Fruit fly (Drosophila melanogaster) whole organism, embryonic: ENCODE measurements around the gene rdhB.

ENCODE experiments used
- Adf1 ChIP-seq: fragments of 200-800 bp; sonication (Bioruptor generic); IDR thresholded peaks from 2 replicates; pipeline ENCODE4 v1.3.6; 2022; ENCODE audit warnings: missing biosample characterization, missing genetic modification characterization
- Antp ChIP-seq: fragments of 200-800 bp; sonication (Bioruptor generic); optimal IDR thresholded peaks from 3 replicates; lab custom pipeline; 2016; ENCODE audit warnings: missing biosample characterization, missing genetic modification characterization
- Atf6 ChIP-seq: fragments of 200-800 bp; sonication (Bioruptor generic); IDR thresholded peaks from 2 replicates; pipeline ENCODE4 v1.3.6; 2022; ENCODE audit warnings: missing biosample characterization, missing genetic modification characterization
- B-H1 ChIP-seq: fragments of 200-800 bp; sonication (Bioruptor generic); IDR thresholded peaks from 3 replicates; pipeline ENCODE4 v1.3.6; 2022; ENCODE audit warnings: missing biosample characterization, missing genetic modification characterization
- BEAF-32 ChIP-seq: fragments of 200-800 bp; sonication (Bioruptor generic); optimal IDR thresholded peaks from 3 replicates; lab custom pipeline; 2017; ENCODE audit warnings: missing biosample characterization, missing genetic modification characterization, mild to moderate bottlenecking, moderate library complexity, missing genetic modification reagents
- Blimp-1 ChIP-seq: fragments of 200-800 bp; sonication (Bioruptor generic); optimal IDR thresholded peaks from 3 replicates; lab custom pipeline; 2018; ENCODE audit warnings: missing biosample characterization, missing genetic modification characterization, mild to moderate bottlenecking, moderate library complexity, missing genetic modification reagents
- CG10274 ChIP-seq: fragments of 200-800 bp; sonication (Bioruptor generic); optimal IDR thresholded peaks from 3 replicates; lab custom pipeline; 2017; ENCODE audit warnings: missing biosample characterization, mild to moderate bottlenecking, missing genetic modification characterization
- CG11085 ChIP-seq: fragments of 200-800 bp; sonication (Bioruptor generic); IDR thresholded peaks from 2 replicates; pipeline ENCODE4 v1.3.6; 2022; ENCODE audit warnings: missing biosample characterization, missing genetic modification characterization
- CG12299 ChIP-seq: fragments of 200-800 bp; sonication (Bioruptor generic); optimal IDR thresholded peaks from 2 replicates; lab custom pipeline; 2018; ENCODE audit warnings: missing biosample characterization, mild to moderate bottlenecking, missing genetic modification characterization
- CG12391 ChIP-seq: fragments of 200-800 bp; sonication (Bioruptor generic); optimal IDR thresholded peaks from 3 replicates; lab custom pipeline; 2018; ENCODE audit warnings: missing biosample characterization, mild to moderate bottlenecking, missing genetic modification characterization, moderate library complexity
- CG17359 ChIP-seq: fragments of 200-800 bp; sonication (Bioruptor generic); optimal IDR thresholded peaks from 3 replicates; lab custom pipeline; 2018; ENCODE audit warnings: missing biosample characterization, mild to moderate bottlenecking, missing genetic modification characterization, moderate library complexity
- CG4424 ChIP-seq: fragments of 200-800 bp; sonication (Bioruptor generic); optimal IDR thresholded peaks from 3 replicates; lab custom pipeline; 2016; ENCODE audit warnings: missing biosample characterization, missing genetic modification characterization
- CG6272 ChIP-seq: fragments of 200-800 bp; sonication (Bioruptor generic); IDR thresholded peaks from 2 replicates; pipeline ENCODE4 v1.3.6; 2022; ENCODE audit warnings: missing biosample characterization, missing genetic modification characterization
- Chrac-16 ChIP-seq: fragments of 200-800 bp; sonication (Bioruptor generic); optimal IDR thresholded peaks from 3 replicates; lab custom pipeline; 2016; ENCODE audit warnings: missing biosample characterization, missing genetic modification characterization
- CrebB ChIP-seq: fragments of 200-800 bp; sonication (Bioruptor generic); optimal IDR thresholded peaks from 3 replicates; lab custom pipeline; 2018; ENCODE audit warnings: missing biosample characterization, mild to moderate bottlenecking, missing genetic modification characterization
- Dek ChIP-seq: fragments of 200-800 bp; sonication (Bioruptor generic); optimal IDR thresholded peaks from 3 replicates; lab custom pipeline; 2019; ENCODE audit warnings: missing biosample characterization, mild to moderate bottlenecking, missing genetic modification characterization, moderate library complexity
- Dp ChIP-seq: fragments of 200-800 bp; sonication (Bioruptor generic); optimal IDR thresholded peaks from 2 replicates; lab custom pipeline; 2018; ENCODE audit warnings: missing biosample characterization, mild to moderate bottlenecking, missing genetic modification characterization, moderate library complexity
- Dref ChIP-seq: fragments of 200-800 bp; sonication (Bioruptor generic); IDR thresholded peaks from 2 replicates; pipeline ENCODE4 v1.3.6; 2022; ENCODE audit warnings: missing biosample characterization, missing genetic modification characterization
- Fer1 ChIP-seq: fragments of 200-800 bp; sonication (Bioruptor generic); optimal IDR thresholded peaks from 2 replicates; lab custom pipeline; 2017; ENCODE audit warnings: missing biosample characterization, mild to moderate bottlenecking, missing genetic modification characterization
- Hmr ChIP-seq: fragments of 200-800 bp; sonication (Bioruptor generic); optimal IDR thresholded peaks from 3 replicates; lab custom pipeline; 2017; ENCODE audit warnings: mild to moderate bottlenecking, missing biosample characterization, missing genetic modification reagents, missing genetic modification characterization
- Hr78 ChIP-seq, 2 experiments: fragments of 200-800 bp in 1 of 2; fragments of >200 bp in 1 of 2; sonication (Bioruptor generic) in 1 of 2; optimal IDR thresholded peaks; 2 replicates each; lab custom pipeline; 2017 to 2019; ENCODE audit warnings: missing biosample characterization in 2 of 2, missing genetic modification characterization in 2 of 2, mild to moderate bottlenecking in 1 of 2, moderate library complexity in 1 of 2
- Lim3 ChIP-seq: fragments of 200-800 bp; sonication (Bioruptor generic); IDR thresholded peaks from 2 replicates; pipeline ENCODE4 v1.3.6; 2022; ENCODE audit warnings: missing biosample characterization, missing genetic modification characterization
- MBD-R2 ChIP-seq: fragments of 200-800 bp; sonication (Bioruptor generic); IDR thresholded peaks from 2 replicates; pipeline ENCODE4 v1.3.6; 2022; ENCODE audit warnings: missing biosample characterization, missing genetic modification characterization
- Nf-YA ChIP-seq: fragments of 200-800 bp; sonication (Bioruptor generic); IDR thresholded peaks from 2 replicates; pipeline ENCODE4 v1.3.6; 2022; ENCODE audit warnings: missing biosample characterization, missing genetic modification characterization
- Opbp ChIP-seq: fragments of 200-800 bp; sonication (Bioruptor generic); IDR thresholded peaks from 3 replicates; pipeline ENCODE4 v1.3.6; 2022; ENCODE audit warnings: missing biosample characterization, missing genetic modification characterization; ENCODE audit not compliant: partially characterized antibody
- Optix ChIP-seq: fragments of 200-800 bp; sonication (Bioruptor generic); IDR thresholded peaks from 3 replicates; pipeline ENCODE4 v1.3.6; 2022; ENCODE audit warnings: missing biosample characterization, missing genetic modification characterization
- Sin3A ChIP-seq: fragments of >200 bp; optimal IDR thresholded peaks from 2 replicates; lab custom pipeline; 2018
- Six4 ChIP-seq: fragments of 200-800 bp; sonication (Bioruptor generic); optimal IDR thresholded peaks from 2 replicates; lab custom pipeline; 2016; ENCODE audit warnings: missing biosample characterization, missing genetic modification characterization
- Sox102F ChIP-seq: fragments of 200-800 bp; sonication (Bioruptor generic); optimal IDR thresholded peaks from 2 replicates; lab custom pipeline; 2018; ENCODE audit warnings: missing biosample characterization, mild to moderate bottlenecking, missing genetic modification characterization, moderate library complexity
- Taf1 ChIP-seq: fragments of 200-800 bp; sonication (Bioruptor generic); IDR thresholded peaks from 2 replicates; pipeline ENCODE4 v1.3.6; 2022; ENCODE audit warnings: missing biosample characterization, missing genetic modification characterization
- croc ChIP-seq: fragments of 200-800 bp; sonication (Bioruptor generic); conservative IDR thresholded peaks from 3 replicates; pipeline ENCODE4 v1.3.6; 2022; ENCODE audit warnings: missing biosample characterization, missing genetic modification characterization
- crp ChIP-seq, 2 experiments: fragments of 200-800 bp; sonication (Bioruptor generic); optimal IDR thresholded peaks; 2 replicates in 1 of 2; 3 replicates in 1 of 2; lab custom pipeline; 2017; ENCODE audit warnings: missing biosample characterization in 2 of 2, missing genetic modification characterization in 2 of 2, mild to moderate bottlenecking in 1 of 2, moderate library complexity in 1 of 2
- dimm ChIP-seq: fragments of 200-800 bp; sonication (Bioruptor generic); IDR thresholded peaks from 2 replicates; pipeline ENCODE4 v1.3.6; 2022; ENCODE audit warnings: missing biosample characterization, missing genetic modification characterization
- dmrt11E ChIP-seq: fragments of 200-800 bp; sonication (Bioruptor generic); optimal IDR thresholded peaks from 3 replicates; lab custom pipeline; 2018; ENCODE audit warnings: missing biosample characterization, mild to moderate bottlenecking, missing genetic modification characterization, moderate library complexity
- ems ChIP-seq: fragments of 200-800 bp; sonication (Bioruptor generic); optimal IDR thresholded peaks from 3 replicates; lab custom pipeline; 2016; ENCODE audit warnings: missing biosample characterization, missing genetic modification characterization
- fd102C ChIP-seq: fragments of 200-800 bp; sonication (Bioruptor generic); optimal IDR thresholded peaks from 2 replicates; lab custom pipeline; 2018; ENCODE audit warnings: missing biosample characterization, mild to moderate bottlenecking, missing genetic modification characterization, moderate library complexity
- fd3F ChIP-seq: fragments of 200-800 bp; sonication (Bioruptor generic); optimal IDR thresholded peaks from 2 replicates; lab custom pipeline; 2018; ENCODE audit warnings: missing biosample characterization, mild to moderate bottlenecking, missing genetic modification characterization, moderate library complexity
- gsb ChIP-seq: fragments of 200-800 bp; sonication (Bioruptor generic); IDR thresholded peaks from 2 replicates; pipeline ENCODE4 v1.3.6; 2022; ENCODE audit warnings: missing biosample characterization, missing genetic modification characterization
- hbn ChIP-seq: fragments of 200-800 bp; sonication (Bioruptor generic); IDR thresholded peaks from 2 replicates; pipeline ENCODE4 v1.3.6; 2022; ENCODE audit warnings: missing biosample characterization, missing genetic modification characterization; ENCODE audit not compliant: partially characterized antibody
- hth ChIP-seq: fragments of >200 bp; optimal IDR thresholded peaks from 2 replicates; lab custom pipeline; 2017; ENCODE audit warnings: inconsistent platforms
- ken ChIP-seq: fragments of 200-800 bp; sonication (Bioruptor generic); IDR thresholded peaks from 3 replicates; pipeline ENCODE4 v1.3.6; 2022; ENCODE audit warnings: missing biosample characterization, missing genetic modification characterization
- knrl ChIP-seq: fragments of 200-800 bp; sonication (Bioruptor generic); IDR thresholded peaks from 3 replicates; pipeline ENCODE4 v1.3.6; 2022; ENCODE audit warnings: missing biosample characterization, missing genetic modification characterization; ENCODE audit not compliant: partially characterized antibody
- pho ChIP-seq: fragments of 200-800 bp; sonication (Bioruptor generic); optimal IDR thresholded peaks from 2 replicates; lab custom pipeline; 2016; ENCODE audit warnings: missing biosample characterization, missing genetic modification characterization
- pzg ChIP-seq: fragments of 200-800 bp; sonication (Bioruptor generic); optimal IDR thresholded peaks from 3 replicates; lab custom pipeline; 2018; ENCODE audit warnings: missing biosample characterization, mild to moderate bottlenecking, missing genetic modification characterization, moderate library complexity
- sens ChIP-seq: fragments of 200-800 bp; sonication (Bioruptor generic); peaks from one replicate; lab custom pipeline; 2016; ENCODE audit warnings: missing biosample characterization, missing genetic modification characterization
- sisA ChIP-seq: fragments of 200-800 bp; sonication (Bioruptor generic); IDR thresholded peaks from 2 replicates; pipeline ENCODE4 v1.3.6; 2022; ENCODE audit warnings: missing biosample characterization, missing genetic modification characterization
- slp2 ChIP-seq: fragments of 200-800 bp; sonication (Bioruptor generic); optimal IDR thresholded peaks from 2 replicates; lab custom pipeline; 2016; ENCODE audit warnings: missing biosample characterization, missing genetic modification characterization
- sna ChIP-seq: fragments of 200-800 bp; sonication (Bioruptor generic); IDR thresholded peaks from 2 replicates; pipeline ENCODE4 v1.3.6; 2022; ENCODE audit warnings: missing biosample characterization, missing genetic modification characterization; ENCODE audit not compliant: partially characterized antibody
- tgo ChIP-seq: fragments of 200-800 bp; sonication (Bioruptor generic); IDR thresholded peaks from 3 replicates; pipeline ENCODE4 v1.3.6; 2022; ENCODE audit warnings: missing biosample characterization, missing genetic modification characterization
- tup ChIP-seq: fragments of 200-800 bp; sonication (Bioruptor generic); optimal IDR thresholded peaks from 2 replicates; lab custom pipeline; 2016; ENCODE audit warnings: missing biosample characterization, mild to moderate bottlenecking, missing genetic modification characterization, moderate library complexity
- tx ChIP-seq: fragments of 200-800 bp; sonication (Bioruptor generic); optimal IDR thresholded peaks from 2 replicates; lab custom pipeline; 2016; ENCODE audit warnings: missing biosample characterization, missing genetic modification characterization
- wdn ChIP-seq: fragments of 200-800 bp; sonication (Bioruptor generic); IDR thresholded peaks from 2 replicates; pipeline ENCODE4 v1.3.6; 2022; ENCODE audit warnings: missing biosample characterization, missing genetic modification characterization

The rdhB gene

DNA sequence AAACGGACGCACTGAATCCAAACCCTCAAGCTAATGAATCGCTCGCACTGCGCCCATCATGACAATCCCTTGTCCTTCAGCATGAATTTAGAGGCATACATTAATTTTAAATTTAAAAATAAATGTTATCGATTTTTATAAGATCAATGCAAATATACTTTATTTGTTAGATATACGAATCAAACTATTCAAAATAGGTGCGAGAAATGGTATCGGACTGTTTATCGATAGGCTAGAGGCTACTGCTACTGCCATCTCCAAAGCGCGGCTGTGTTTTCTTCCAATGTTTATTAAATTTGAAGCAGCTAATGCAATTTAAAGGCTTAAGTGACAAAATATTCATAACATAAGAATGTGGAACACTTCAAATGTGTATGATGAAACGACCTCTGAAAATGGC, 29.6 kb downstream of the rdhB start, which contains the start of gene CG43342 (continued):
- TF ChIP-seq Hr78 (GFP tag; optimal IDR thresholded peaks at IDR 0.05; lab: Kevin White, UChicago): no peak
- TF ChIP-seq sens: peak; percentile 69
- no peak for TF ChIP-seq wdn (GFP tag; lab: Robert Waterston, UW)
- peak in 1 of 2 experiments; percentile 72 for TF ChIP-seq crp (GFP tag; optimal IDR thresholded peaks at IDR 0.05; lab: Kevin White, UChicago)
- no peak for TF ChIP-seq ken (GFP tag; lab: Robert Waterston, UW)
- TF ChIP-seq Chrac-16: no peak
- no peak for TF ChIP-seq Optix
- no peak for TF ChIP-seq pho (GFP tag; lab: Kevin White, UChicago)
- TF ChIP-seq Blimp-1 (GFP tag; lab: Kevin White, UChicago): no peak
- TF ChIP-seq Antp (GFP tag; lab: Kevin White, UChicago): no peak
- peak; percentile 81 for TF ChIP-seq sna (GFP tag; lab: Robert Waterston, UW)
- TF ChIP-seq CG12299 (tag; lab: Kevin White, UChicago): no peak
- TF ChIP-seq gsb (GFP tag; lab: Robert Waterston, UW): no peak
- TF ChIP-seq CG4424: no peak
- TF ChIP-seq Dp (GFP tag; lab: Kevin White, UChicago): peak; percentile 74
- TF ChIP-seq fd102C: no peak
- no peak for TF ChIP-seq fd3F (GFP tag; lab: Kevin White, UChicago)
- TF ChIP-seq CG17359: no peak
- no peak for TF ChIP-seq Six4 (GFP tag; lab: Kevin White, UChicago)
- TF ChIP-seq knrl (GFP tag; lab: Robert Waterston, UW): peak; percentile 68; the same call in 2 of the 3 replicates
- TF ChIP-seq hth (lab: Kevin White, UChicago): no peak
- peak; percentile 59 for TF ChIP-seq MBD-R2 (GFP tag; lab: Robert Waterston, UW)
- TF ChIP-seq Dek (tag; lab: Kevin White, UChicago): no peak
- no peak for TF ChIP-seq ems
- no peak for TF ChIP-seq tx (GFP tag; lab: Kevin White, UChicago)
- no peak for TF ChIP-seq Fer1 (GFP tag; lab: Kevin White, UChicago)
- peak; percentile 63 for TF ChIP-seq hbn (GFP tag; lab: Robert Waterston, UW)
- peak; percentile 80; the same call in 2 of the 3 replicates for TF ChIP-seq Opbp (GFP tag; lab: Robert Waterston, UW)
- no peak for TF ChIP-seq Sin3A
- no peak for TF ChIP-seq B-H1
- no peak for TF ChIP-seq Sox102F (GFP tag; lab: Kevin White, UChicago)
- no peak for TF ChIP-seq tgo
- no peak for TF ChIP-seq sisA (GFP tag; lab: Robert Waterston, UW)
- no peak for TF ChIP-seq Atf6 (GFP tag; lab: Robert Waterston, UW)
- no peak for TF ChIP-seq Lim3
- TF ChIP-seq CG11085: no peak
- no peak for TF ChIP-seq Taf1
- no peak for TF ChIP-seq CG6272
- peak; percentile 40 for TF ChIP-seq pzg (GFP tag; lab: Kevin White, UChicago)
- no peak for TF ChIP-seq CrebB (tag; lab: Kevin White, UChicago)
- TF ChIP-seq Adf1 (GFP tag; lab: Robert Waterston, UW): no peak
- TF ChIP-seq CG12391 (tag; lab: Kevin White, UChicago): no peak
- TF ChIP-seq Hmr: no peak
- peak; percentile 83 for TF ChIP-seq Dref
- no peak for TF ChIP-seq croc (GFP tag; lab: Robert Waterston, UW)
- TF ChIP-seq dimm (GFP tag; lab: Robert Waterston, UW): no peak
- no peak for TF ChIP-seq tup (GFP tag; lab: Kevin White, UChicago)
- no peak for TF ChIP-seq dmrt11E (tag; lab: Kevin White, UChicago)
- no peak for TF ChIP-seq CG10274
- TF ChIP-seq Nf-YA (GFP tag; lab: Robert Waterston, UW): no peak
- peak; percentile 72 for TF ChIP-seq BEAF-32 (GFP tag; lab: Kevin White, UChicago)
- TF ChIP-seq slp2 (GFP tag; lab: Kevin White, UChicago): no peak
